Fruit fly (Drosophila melanogaster) whole organism, adult: Measurements from ENCODE around the gene InR.
A peak's percentile ranks its signal among the peaks of the same experiment; 100 is the strongest.

Experiments used
- CG11617 ChIP-seq: fragments of 200-800 bp; sonication (Bioruptor generic); optimal IDR thresholded peaks from 2 replicates; lab custom pipeline; 2017; ENCODE audit warnings: mild to moderate bottlenecking, missing biosample characterization, missing genetic modification reagents, missing genetic modification characterization
- CG12768 ChIP-seq: fragments of 200-800 bp; sonication (Bioruptor generic); optimal IDR thresholded peaks from 2 replicates; lab custom pipeline; 2017; ENCODE audit warnings: missing biosample characterization, missing genetic modification characterization, mild to moderate bottlenecking, moderate library complexity, missing genetic modification reagents
- CG14711 ChIP-seq: fragments of 200-800 bp; sonication (Bioruptor generic); optimal IDR thresholded peaks from 2 replicates; lab custom pipeline; 2018; ENCODE audit warnings: missing biosample characterization, mild to moderate bottlenecking, missing genetic modification characterization, moderate library complexity
- CG1620 ChIP-seq: fragments of 200-800 bp; sonication (Bioruptor generic); optimal IDR thresholded peaks from 2 replicates; lab custom pipeline; 2016; ENCODE audit warnings: missing biosample characterization, missing genetic modification characterization
- CG33017 ChIP-seq: fragments of 200-800 bp; sonication (Bioruptor generic); optimal IDR thresholded peaks from 2 replicates; lab custom pipeline; 2018; ENCODE audit warnings: missing biosample characterization, mild to moderate bottlenecking, missing genetic modification characterization, moderate library complexity
- CG5204 ChIP-seq: fragments of 200-800 bp; sonication (Bioruptor generic); optimal IDR thresholded peaks from 2 replicates; lab custom pipeline; 2016; ENCODE audit warnings: missing biosample characterization, missing genetic modification characterization
- CG7045 ChIP-seq: fragments of 200-800 bp; sonication (Bioruptor generic); optimal IDR thresholded peaks from 2 replicates; lab custom pipeline; 2017; ENCODE audit warnings: missing biosample characterization, mild to moderate bottlenecking, missing genetic modification characterization
- CG7101 ChIP-seq: fragments of 200-800 bp; sonication (Bioruptor generic); optimal IDR thresholded peaks from 2 replicates; lab custom pipeline; 2018; ENCODE audit warnings: missing biosample characterization, mild to moderate bottlenecking, missing genetic modification characterization, moderate library complexity
- Clk ChIP-seq: fragments of 200-800 bp; sonication (Bioruptor generic); optimal IDR thresholded peaks from 2 replicates; lab custom pipeline; 2017; ENCODE audit warnings: missing biosample characterization, missing genetic modification characterization
- Crg-1 ChIP-seq: fragments of 200-800 bp; sonication (Bioruptor generic); optimal IDR thresholded peaks from 2 replicates; lab custom pipeline; 2016; ENCODE audit warnings: missing biosample characterization, missing genetic modification characterization
- Hr96 ChIP-seq: fragments of 200-800 bp; sonication (Bioruptor generic); optimal IDR thresholded peaks from 2 replicates; lab custom pipeline; 2016; ENCODE audit warnings: missing biosample characterization, missing genetic modification characterization
- Mnt ChIP-seq: fragments of 200-800 bp; sonication (Bioruptor generic); optimal IDR thresholded peaks from 2 replicates; lab custom pipeline; 2016; ENCODE audit warnings: missing biosample characterization, mild to moderate bottlenecking, missing genetic modification characterization
- bab1 ChIP-seq: fragments of 200-800 bp; sonication (Bioruptor generic); optimal IDR thresholded peaks from 3 replicates; lab custom pipeline; 2019; ENCODE audit warnings: missing biosample characterization, mild to moderate bottlenecking, missing genetic modification characterization, moderate library complexity
- cic ChIP-seq: fragments of 200-800 bp; sonication (Bioruptor generic); optimal IDR thresholded peaks from 2 replicates; lab custom pipeline; 2017; ENCODE audit warnings: missing biosample characterization, mild to moderate bottlenecking, missing genetic modification characterization, moderate library complexity
- cnc ChIP-seq, 2 experiments: fragments of >200 bp; optimal IDR thresholded peaks; 2 replicates each; lab custom pipeline; 2017
- kay ChIP-seq: fragments of 200-800 bp; sonication (Bioruptor generic); peaks from one replicate; lab custom pipeline; 2016; ENCODE audit warnings: missing biosample characterization, missing genetic modification characterization, borderline replicate concordance
- ovo ChIP-seq: fragments of 200-800 bp; sonication (Bioruptor generic); optimal IDR thresholded peaks from 2 replicates; lab custom pipeline; 2016; ENCODE audit warnings: missing biosample characterization, missing genetic modification characterization
- pad ChIP-seq: fragments of 200-800 bp; sonication (Bioruptor generic); optimal IDR thresholded peaks from 3 replicates; lab custom pipeline; 2017; ENCODE audit warnings: missing biosample characterization, missing genetic modification characterization, mild to moderate bottlenecking, moderate library complexity, missing genetic modification reagents
- tj ChIP-seq: fragments of 200-800 bp; sonication (Bioruptor generic); optimal IDR thresholded peaks from 3 replicates; lab custom pipeline; 2017; ENCODE audit warnings: missing biosample characterization, mild to moderate bottlenecking, missing genetic modification characterization, moderate library complexity
- toe ChIP-seq: fragments of 200-800 bp; sonication (Bioruptor generic); optimal IDR thresholded peaks from 2 replicates; lab custom pipeline; 2016; ENCODE audit warnings: missing biosample characterization, missing genetic modification characterization

InR gene

DNA sequence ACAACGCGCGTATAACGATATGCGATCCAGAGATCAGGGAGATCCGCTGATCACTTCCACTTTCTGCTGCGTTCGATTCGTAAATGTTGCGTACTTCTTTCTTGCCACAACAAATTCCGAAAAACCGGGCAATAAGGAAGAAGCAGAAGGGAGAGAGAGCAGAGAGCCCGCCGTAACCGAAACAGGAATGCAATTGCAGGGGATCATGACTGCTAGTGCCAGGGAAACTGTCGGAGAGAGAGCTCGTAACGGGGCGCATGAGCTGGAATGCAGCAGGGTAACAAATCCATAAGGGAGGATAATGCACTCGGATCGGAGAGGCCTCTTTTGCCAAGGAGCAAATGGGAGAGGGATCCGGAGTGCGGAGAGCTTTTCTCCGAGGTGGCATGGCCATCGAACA is 19.3 kb upstream of the InR start:
- TF ChIP-seq pad (GFP tag; lab: Kevin White, UChicago) (no peak), Mnt (GFP tag; lab: Kevin White, UChicago) (no peak), kay (GFP tag; lab: Kevin White, UChicago) (no peak), CG5204 (GFP tag; lab: Kevin White, UChicago) (no peak), tj (GFP tag; lab: Kevin White, UChicago) (no peak), CG33017 (tag; lab: Kevin White, UChicago) (no peak), CG1620 (GFP tag; lab: Kevin White, UChicago) (no peak), toe (no peak), CG7045 (no peak), CG12768 (GFP tag; lab: Kevin White, UChicago) (no peak), cic (GFP tag; lab: Kevin White, UChicago) (no peak), CG11617 (GFP tag; lab: Kevin White, UChicago) (no peak), cnc (optimal IDR thresholded peaks at IDR 0.05; lab: Kevin White, UChicago) (no peak), ovo (no peak)

DNA sequence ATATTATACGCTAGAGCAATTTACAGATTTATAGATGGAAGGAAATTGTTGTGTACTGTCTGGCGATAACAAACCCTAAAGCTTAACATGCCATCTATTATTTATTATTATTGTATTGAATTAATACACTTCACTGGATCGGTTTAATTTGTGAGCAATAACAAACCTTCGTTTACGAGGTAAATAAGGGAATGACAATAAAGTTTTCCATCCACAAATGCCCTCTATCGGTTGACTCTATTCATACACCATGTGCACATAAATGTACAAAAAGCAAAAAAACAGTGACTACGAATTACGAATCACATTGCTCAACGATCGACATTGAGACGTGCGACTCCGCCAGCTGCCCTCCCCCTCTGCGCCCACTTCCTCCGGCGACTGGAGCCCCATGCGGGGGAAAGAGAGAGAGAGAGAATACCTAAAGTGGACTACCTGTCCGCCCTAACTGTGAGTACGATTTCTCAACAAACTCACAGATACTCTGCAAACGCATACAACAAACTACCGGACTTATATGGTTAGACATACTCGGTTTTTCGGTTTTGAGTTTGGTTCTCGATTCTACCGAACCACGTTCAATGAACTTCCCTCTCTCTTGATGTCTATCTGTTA is 17.9 kb upstream of the InR start:
- TF ChIP-seq Crg-1, result no peak
- no peak for TF ChIP-seq kay (GFP tag; lab: Kevin White, UChicago)
- no peak for TF ChIP-seq CG7045
- TF ChIP-seq bab1 (GFP tag; lab: Kevin White, UChicago), result no peak

DNA sequence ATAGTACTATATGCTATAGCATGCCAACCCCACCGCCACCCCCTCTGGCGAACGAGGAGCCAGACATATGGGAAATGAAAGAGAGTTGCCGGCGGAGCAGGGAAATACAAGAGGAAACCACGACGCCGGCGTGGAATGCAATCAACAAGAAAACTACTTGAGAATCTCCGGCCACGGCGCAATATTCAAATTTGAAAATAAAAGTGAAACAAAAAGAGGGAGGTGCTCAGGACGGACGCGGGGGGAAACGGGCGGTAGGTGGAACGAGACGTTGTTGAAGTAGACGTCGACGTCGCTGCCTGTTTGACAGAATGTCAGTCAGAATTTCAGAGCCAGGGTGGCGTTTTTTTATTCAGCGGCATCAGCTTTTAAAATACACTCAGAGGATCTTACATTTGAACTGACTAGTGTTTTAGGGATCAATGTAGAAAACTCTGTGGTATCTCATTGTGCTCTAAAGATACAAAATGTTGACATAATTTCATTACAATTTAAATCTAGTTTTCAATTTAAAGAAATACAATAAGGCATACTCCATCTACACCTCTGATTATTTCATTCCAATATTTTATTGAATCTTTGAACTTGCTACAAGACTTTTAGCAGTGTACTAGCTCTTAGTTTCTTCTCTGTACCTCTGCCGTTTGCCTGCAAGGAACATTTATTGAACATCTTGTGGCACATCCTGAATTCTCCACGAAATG is 17.0 kb upstream of the InR start:
- TF ChIP-seq CG14711 (tag; lab: Kevin White, UChicago), result no peak
- no peak for TF ChIP-seq CG1620 (GFP tag; lab: Kevin White, UChicago)
- peak; percentile 11 for TF ChIP-seq tj (GFP tag; lab: Kevin White, UChicago)
- no peak for TF ChIP-seq CG12768 (GFP tag; lab: Kevin White, UChicago)
- TF ChIP-seq ovo, result no peak
- TF ChIP-seq cic (GFP tag; lab: Kevin White, UChicago), result no peak

DNA sequence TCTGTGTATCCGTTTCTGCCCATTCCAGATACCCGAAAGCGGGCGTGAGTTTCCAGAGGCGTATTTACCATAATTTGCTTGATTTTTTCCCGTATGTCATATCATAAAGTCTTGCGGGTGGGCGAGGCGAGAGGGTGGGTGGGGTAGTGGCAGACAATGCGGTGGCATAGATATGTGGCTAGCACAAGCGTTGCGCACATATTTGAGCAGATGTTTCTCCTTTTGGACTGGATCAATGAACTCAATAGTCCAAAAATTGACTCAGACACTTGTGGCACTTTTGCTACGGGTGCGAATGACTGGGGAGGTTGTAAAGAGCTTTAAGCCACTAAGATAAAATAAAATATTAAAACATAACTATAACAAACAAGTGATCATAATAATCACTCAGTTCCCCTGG is 16.1 kb upstream of the InR start:
- TF ChIP-seq CG7101 (tag; lab: Kevin White, UChicago), result no peak
- TF ChIP-seq CG14711 (tag; lab: Kevin White, UChicago), result no peak
- TF ChIP-seq CG12768 (GFP tag; lab: Kevin White, UChicago), result no peak
- no peak for TF ChIP-seq Crg-1

DNA sequence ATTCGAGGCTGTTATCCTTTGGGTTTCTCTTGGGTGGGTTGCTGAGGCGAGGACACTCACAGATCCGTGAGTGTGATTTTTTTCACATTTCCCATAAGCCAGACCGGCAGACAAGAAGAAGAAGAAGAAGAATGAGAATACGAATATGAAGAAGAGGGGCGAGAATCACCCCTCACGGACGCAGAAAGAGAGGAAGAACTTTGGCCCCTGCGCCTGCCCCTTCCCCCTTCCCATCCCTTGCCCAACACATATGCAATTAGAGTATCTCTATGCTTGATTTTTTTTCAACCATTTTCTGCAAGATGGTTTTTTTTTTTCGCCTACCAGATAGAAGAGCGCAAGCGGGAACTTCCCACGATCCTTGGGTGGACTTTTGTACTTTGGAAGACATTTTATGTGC is 15.5 kb upstream of the InR start:
- TF ChIP-seq pad (GFP tag; lab: Kevin White, UChicago) (no peak), bab1 (GFP tag; lab: Kevin White, UChicago) (no peak), cnc (optimal IDR thresholded peaks at IDR 0.05; lab: Kevin White, UChicago) (no peak), Mnt (GFP tag; lab: Kevin White, UChicago) (no peak), CG7101 (tag; lab: Kevin White, UChicago) (no peak), Crg-1 (no peak), Hr96 (GFP tag; lab: Kevin White, UChicago) (no peak), CG12768 (GFP tag; lab: Kevin White, UChicago) (no peak), kay (GFP tag; lab: Kevin White, UChicago) (no peak), CG5204 (GFP tag; lab: Kevin White, UChicago) (no peak), CG14711 (tag; lab: Kevin White, UChicago) (no peak), CG7045 (no peak), Clk (GFP tag; lab: Kevin White, UChicago) (no peak), toe (no peak), tj (GFP tag; lab: Kevin White, UChicago) (no peak), cic (GFP tag; lab: Kevin White, UChicago) (no peak), ovo (no peak), CG33017 (tag; lab: Kevin White, UChicago) (no peak)

DNA sequence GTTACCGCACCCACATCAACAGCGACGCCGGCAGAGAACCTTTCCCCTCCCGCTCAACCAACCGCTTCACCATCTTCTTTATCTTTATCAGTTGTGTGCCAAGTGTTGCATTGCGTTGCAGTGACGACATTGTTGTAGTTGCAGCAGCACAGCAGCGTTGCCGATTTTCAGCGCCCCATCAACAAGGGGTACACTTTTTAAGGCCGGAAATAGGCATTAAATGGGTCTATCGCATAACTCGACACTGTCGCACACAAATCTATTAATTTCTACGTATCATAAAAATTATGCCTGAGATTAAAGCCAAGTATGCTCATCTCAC is 14.6 kb upstream of the InR start:
- TF ChIP-seq kay (GFP tag; lab: Kevin White, UChicago), result no peak
- TF ChIP-seq toe, result no peak
- TF ChIP-seq CG11617 (GFP tag; lab: Kevin White, UChicago), result no peak
- TF ChIP-seq pad (GFP tag; lab: Kevin White, UChicago), result no peak
- TF ChIP-seq CG1620 (GFP tag; lab: Kevin White, UChicago), result no peak
- no peak for TF ChIP-seq CG7045
- no peak for TF ChIP-seq CG33017 (tag; lab: Kevin White, UChicago)
- no peak for TF ChIP-seq Hr96 (GFP tag; lab: Kevin White, UChicago)
